Fruit fly (Drosophila melanogaster): Measurements from ENCODE around the gene CG33061.

Gene CG33061

DNA sequence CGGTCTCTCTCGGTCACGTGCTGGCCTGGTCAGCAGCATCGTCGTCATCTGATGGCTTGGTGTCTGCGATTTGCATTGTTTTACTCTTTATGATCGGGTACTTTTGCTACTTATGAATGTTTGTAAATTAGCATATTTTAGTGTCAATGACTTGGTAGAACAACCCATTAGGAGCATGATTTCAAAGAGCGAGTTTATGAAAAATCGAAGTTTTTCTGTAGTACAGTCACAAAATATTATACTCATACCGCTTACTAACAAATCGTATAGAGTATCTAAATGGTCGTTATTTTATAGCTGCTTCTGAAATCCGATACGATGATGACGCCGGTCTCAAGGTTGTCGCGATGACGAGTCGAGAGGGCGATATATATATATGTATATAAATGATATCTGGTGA is 43.3 kb upstream of the CG33061 start (continued):
- no peak for TF ChIP-seq hbn (GFP tag; IDR thresholded peaks at IDR 0.05; ENCODE audit: partially characterized antibody)
- TF ChIP-seq salm (tag; optimal IDR thresholded peaks at IDR 0.05), result no peak
- no peak for TF ChIP-seq Rfx (GFP tag; IDR thresholded peaks at IDR 0.05)
- no peak for TF ChIP-seq bbx (GFP tag; IDR thresholded peaks at IDR 0.05; ENCODE audit: partially characterized antibody)
- TF ChIP-seq CG6175 (GFP tag; IDR thresholded peaks at IDR 0.05), result no peak
- peak; percentile 20; the same call in 1 of the 2 replicates for TF ChIP-seq Ada2b (GFP tag; IDR thresholded peaks at IDR 0.05)
- TF ChIP-seq unpg (GFP tag; optimal IDR thresholded peaks at IDR 0.05), result peak; percentile 52
- no peak for TF ChIP-seq CG3847 (GFP tag; IDR thresholded peaks at IDR 0.05)
- TF ChIP-seq CG9817 (tag; optimal IDR thresholded peaks at IDR 0.05), result no peak
- TF ChIP-seq CG8359 (GFP tag; optimal IDR thresholded peaks at IDR 0.05; ENCODE audit: borderline replicate concordance), result no peak
- peak; percentile 56; the same call in 2 of the 3 replicates for TF ChIP-seq dysf (GFP tag; IDR thresholded peaks at IDR 0.05)
- TF ChIP-seq run (tag; optimal IDR thresholded peaks at IDR 0.05), result peak; percentile 6
- no peak for TF ChIP-seq CG4617 (GFP tag; optimal IDR thresholded peaks at IDR 0.05; ENCODE audit: borderline replicate concordance)
- no peak for TF ChIP-seq zen (tag; optimal IDR thresholded peaks at IDR 0.05)
- no peak for TF ChIP-seq hth (optimal IDR thresholded peaks at IDR 0.05)
- TF ChIP-seq Hr39 (optimal IDR thresholded peaks at IDR 0.05), result no peak
- TF ChIP-seq so (GFP tag; IDR thresholded peaks at IDR 0.05), result peak; percentile 45; the same call in 1 of the 3 replicates
- TF ChIP-seq seq (GFP tag; IDR thresholded peaks at IDR 0.05), result no peak
- TF ChIP-seq Neu2 (GFP tag; optimal IDR thresholded peaks at IDR 0.05; ENCODE audit: borderline replicate concordance), result no peak
- no peak for TF ChIP-seq gcm2 (GFP tag; optimal IDR thresholded peaks at IDR 0.05)
- no peak for TF ChIP-seq zfh2 (GFP tag; optimal IDR thresholded peaks at IDR 0.05)
- TF ChIP-seq CTCF (GFP tag; optimal IDR thresholded peaks at IDR 0.05), result no peak
- no peak for TF ChIP-seq CG15601 (tag; optimal IDR thresholded peaks at IDR 0.05)
- no peak for TF ChIP-seq jing (GFP tag; optimal IDR thresholded peaks at IDR 0.05)
- TF ChIP-seq CG15073 (GFP tag; optimal IDR thresholded peaks at IDR 0.05), result no peak
- no peak for TF ChIP-seq bab2 (GFP tag; optimal IDR thresholded peaks at IDR 0.05)
- 0 out of 2 replicates have a peak, but pooled peaks have one; percentile 33 for TF ChIP-seq CG6689 (GFP tag; IDR thresholded peaks at IDR 0.05)
- TF ChIP-seq odd (GFP tag; optimal IDR thresholded peaks at IDR 0.05), result no peak
- TF ChIP-seq btn (GFP tag; optimal IDR thresholded peaks at IDR 0.05), result no peak
- TF ChIP-seq CG17612 (GFP tag; IDR thresholded peaks at IDR 0.05), result no peak
- TF ChIP-seq dmrt11E (tag; optimal IDR thresholded peaks at IDR 0.05), result no peak
- TF ChIP-seq lab (GFP tag; optimal IDR thresholded peaks at IDR 0.05), result no peak
- no peak for TF ChIP-seq CG8944 (GFP tag; optimal IDR thresholded peaks at IDR 0.05)
- no peak for TF ChIP-seq nerfin-1 (tag; optimal IDR thresholded peaks at IDR 0.05)
- no peak for TF ChIP-seq CG2202 (tag; optimal IDR thresholded peaks at IDR 0.05)
- no peak for TF ChIP-seq Bdp1 (GFP tag; optimal IDR thresholded peaks at IDR 0.05)
- no peak for TF ChIP-seq Ravus (GFP tag; IDR thresholded peaks at IDR 0.05)
- TF ChIP-seq grn (GFP tag; optimal IDR thresholded peaks at IDR 0.05), result no peak
- TF ChIP-seq CG4282 (GFP tag; optimal IDR thresholded peaks at IDR 0.05), result no peak
- no peak for TF ChIP-seq CG11695 (GFP tag; IDR thresholded peaks at IDR 0.05)
- no peak for TF ChIP-seq D19B (GFP tag; optimal IDR thresholded peaks at IDR 0.05)
- no peak for TF ChIP-seq kni (GFP tag; optimal IDR thresholded peaks at IDR 0.05)
- TF ChIP-seq ato (GFP tag; IDR thresholded peaks at IDR 0.05; ENCODE audit: partially characterized antibody), result no peak
- no peak for TF ChIP-seq GATAe (GFP tag; conservative IDR thresholded peaks at IDR 0.05)
- TF ChIP-seq pnt (GFP tag; optimal IDR thresholded peaks at IDR 0.05), result peak; percentile 3
- TF ChIP-seq az2 (GFP tag; optimal IDR thresholded peaks at IDR 0.05), result no peak
- TF ChIP-seq CG9797 (GFP tag; optimal IDR thresholded peaks at IDR 0.05), result no peak
- no peak for TF ChIP-seq sr (GFP tag; IDR thresholded peaks at IDR 0.05)
- TF ChIP-seq cad (GFP tag; optimal IDR thresholded peaks at IDR 0.05), result no peak
- TF ChIP-seq ftz-f1 (GFP tag; optimal IDR thresholded peaks at IDR 0.05), result no peak
- no peak for TF ChIP-seq Sry-β (GFP tag; optimal IDR thresholded peaks at IDR 0.05)
- TF ChIP-seq gce (GFP tag; IDR thresholded peaks at IDR 0.05), result no peak
- TF ChIP-seq CG10274 (GFP tag; optimal IDR thresholded peaks at IDR 0.05), result no peak
